Worm (Caenorhabditis elegans) whole organism, L4 larva: Measurements from ENCODE around the gene R05F9.7.
"Not testable (repeated sequence)": the region's sequence is repeated elsewhere in the genome, so short reads cannot be mapped to it uniquely, and the experiment has no call there.

ENCODE experiments used
- D1046.2 ChIP-seq: fragments of 200-800 bp; sonication (Bioruptor generic); IDR thresholded peaks from 2 replicates; pipeline ENCODE4 v1.3.6; 2022; ENCODE audit warnings: missing genetic modification characterization, missing compliant biosample characterization
- F37D6.2 ChIP-seq: sonication (generic microtip); optimal IDR thresholded peaks from 2 replicates; lab custom pipeline; 2016; ENCODE audit warnings: mild to moderate bottlenecking, missing genetic modification characterization, missing compliant biosample characterization
- aha-1 ChIP-seq: fragments of 150-350 bp; peaks from one replicate; lab custom pipeline; 2014; ENCODE audit warnings: missing biosample characterization, missing genetic modification characterization
- arid-1 ChIP-seq: fragments of 200-800 bp; sonication (Bioruptor generic); conservative IDR thresholded peaks from 2 replicates; pipeline ENCODE4 v1.3.6; 2022; ENCODE audit warnings: missing genetic modification reagents, missing genetic modification characterization, missing compliant biosample characterization
- ceh-20 ChIP-seq: fragments of 200-800 bp; sonication (Bioruptor generic); IDR thresholded peaks from 2 replicates; pipeline ENCODE4 v1.3.6; 2022; ENCODE audit warnings: missing genetic modification reagents, missing genetic modification characterization, missing compliant biosample characterization
- ceh-32 ChIP-seq: sonication (generic microtip); optimal IDR thresholded peaks from 2 replicates; lab custom pipeline; 2016; ENCODE audit warnings: mild to moderate bottlenecking, missing genetic modification characterization, missing compliant biosample characterization; ENCODE audit not compliant: poor library complexity
- ces-1 ChIP-seq: fragments of 150-350 bp; sonication (generic microtip); optimal IDR thresholded peaks from 4 replicates; lab custom pipeline; 2014; ENCODE audit warnings: missing biosample characterization, missing genetic modification reagents, missing genetic modification characterization
- daf-12 ChIP-seq: fragments of 150-350 bp; optimal IDR thresholded peaks from 2 replicates; lab custom pipeline; 2014; ENCODE audit warnings: missing biosample characterization, missing genetic modification reagents, missing genetic modification characterization
- daf-19 ChIP-seq: fragments of 200-800 bp; sonication (Bioruptor generic); conservative IDR thresholded peaks from 2 replicates; pipeline ENCODE4 v1.3.6; 2022; ENCODE audit warnings: missing genetic modification characterization, missing compliant biosample characterization
- daf-8 ChIP-seq: fragments of 200-800 bp; sonication (Bioruptor generic); IDR thresholded peaks from 2 replicates; pipeline ENCODE4 v1.3.6; 2022; ENCODE audit warnings: missing genetic modification characterization, missing compliant biosample characterization
- dmd-6 ChIP-seq: fragments of 200-800 bp; sonication (Bioruptor generic); IDR thresholded peaks from 2 replicates; pipeline ENCODE4 v1.3.6; 2022; ENCODE audit warnings: missing genetic modification reagents, missing genetic modification characterization, missing compliant biosample characterization
- dmd-8 ChIP-seq: fragments of 200-800 bp; sonication (Bioruptor generic); IDR thresholded peaks from 2 replicates; pipeline ENCODE4 v1.3.6; 2022; ENCODE audit warnings: missing genetic modification characterization, missing compliant biosample characterization
- dpl-1 ChIP-seq: fragments of 150-350 bp; optimal IDR thresholded peaks from 2 replicates; lab custom pipeline; 2014; ENCODE audit warnings: missing biosample characterization, missing genetic modification reagents, missing genetic modification characterization
- duxl-1 ChIP-seq: sonication (generic microtip); optimal IDR thresholded peaks from 2 replicates; lab custom pipeline; 2016; ENCODE audit warnings: mild to moderate bottlenecking, missing genetic modification characterization, moderate library complexity, missing compliant biosample characterization; ENCODE audit not compliant: poor library complexity
- dve-1 ChIP-seq: sonication (generic microtip); optimal IDR thresholded peaks from 2 replicates; lab custom pipeline; 2017; ENCODE audit warnings: antibody characterized with exemption, mild to moderate bottlenecking, missing genetic modification characterization, missing compliant biosample characterization; ENCODE audit not compliant: insufficient read depth
- fos-1 ChIP-seq: fragments of 150-350 bp; optimal IDR thresholded peaks from 2 replicates; lab custom pipeline; 2014; ENCODE audit warnings: missing biosample characterization, missing genetic modification characterization
- gei-8 ChIP-seq: fragments of 200-800 bp; sonication (Bioruptor generic); optimal IDR thresholded peaks from 2 replicates; lab custom pipeline; 2018; ENCODE audit warnings: mild to moderate bottlenecking, missing genetic modification characterization, missing compliant biosample characterization
- hmg-1.1 ChIP-seq: fragments of 200-800 bp; sonication (Bioruptor generic); IDR thresholded peaks from 2 replicates; pipeline ENCODE4 v1.3.6; 2022; ENCODE audit warnings: missing genetic modification reagents, missing genetic modification characterization, missing compliant biosample characterization
- lin-13 ChIP-seq: fragments of 150-350 bp; optimal IDR thresholded peaks from 2 replicates; lab custom pipeline; 2014; ENCODE audit warnings: missing biosample characterization, missing genetic modification reagents, missing genetic modification characterization
- lin-29 ChIP-seq: fragments of 200-800 bp; sonication (Bioruptor generic); IDR thresholded peaks from 2 replicates; pipeline ENCODE4 v1.3.6; 2022; ENCODE audit warnings: missing genetic modification reagents, missing genetic modification characterization, missing compliant biosample characterization
- lin-38 ChIP-seq: fragments of 200-800 bp; sonication (Bioruptor generic); IDR thresholded peaks from 2 replicates; pipeline ENCODE4 v1.3.6; 2022; ENCODE audit warnings: missing genetic modification reagents, missing genetic modification characterization, missing compliant biosample characterization
- madf-5 ChIP-seq, 2 experiments: fragments of 200-800 bp; sonication (Bioruptor generic); IDR thresholded peaks; 2 replicates each; pipeline ENCODE4 v1.3.6; 2022; ENCODE audit warnings: missing compliant biosample characterization in 2 of 2, missing genetic modification characterization in 2 of 2
- madf-9 ChIP-seq: fragments of 200-800 bp; sonication (Bioruptor generic); conservative IDR thresholded peaks from 2 replicates; pipeline ENCODE4 v1.3.6; 2022; ENCODE audit warnings: missing genetic modification reagents, missing genetic modification characterization, missing compliant biosample characterization
- mxl-2 ChIP-seq: fragments of 200-800 bp; sonication (Bioruptor generic); conservative IDR thresholded peaks from 2 replicates; pipeline ENCODE4 v1.3.6; 2022; ENCODE audit warnings: missing genetic modification reagents, missing genetic modification characterization, missing compliant biosample characterization
- nhr-11 ChIP-seq: fragments of 150-350 bp; optimal IDR thresholded peaks from 2 replicates; lab custom pipeline; 2014; ENCODE audit warnings: missing biosample characterization, missing genetic modification characterization
- nhr-237 ChIP-seq: sonication (generic microtip); optimal IDR thresholded peaks from 2 replicates; lab custom pipeline; 2017; ENCODE audit warnings: missing biosample characterization, missing genetic modification characterization
- nhr-28 ChIP-seq: fragments of 150-350 bp; optimal IDR thresholded peaks from 2 replicates; lab custom pipeline; 2014; ENCODE audit warnings: missing biosample characterization, missing genetic modification characterization
- nhr-76 ChIP-seq: fragments of 150-350 bp; optimal IDR thresholded peaks from 2 replicates; lab custom pipeline; 2014; ENCODE audit warnings: missing biosample characterization, missing genetic modification characterization
- nhr-77 ChIP-seq: fragments of 150-350 bp; optimal IDR thresholded peaks from 2 replicates; lab custom pipeline; 2014; ENCODE audit warnings: missing biosample characterization, missing genetic modification characterization
- pqm-1 ChIP-seq: sonication (generic microtip); optimal IDR thresholded peaks from 2 replicates; lab custom pipeline; 2017; ENCODE audit warnings: missing biosample characterization, missing genetic modification characterization
- saeg-2 ChIP-seq: fragments of 200-800 bp; sonication (Bioruptor generic); IDR thresholded peaks from 2 replicates; pipeline ENCODE4 v1.3.6; 2022; ENCODE audit warnings: missing genetic modification reagents, missing genetic modification characterization, missing compliant biosample characterization
- snpc-1.2 ChIP-seq: fragments of 200-800 bp; sonication (Bioruptor generic); IDR thresholded peaks from 2 replicates; pipeline ENCODE4 v1.3.6; 2022; ENCODE audit warnings: missing genetic modification reagents, missing genetic modification characterization, missing compliant biosample characterization
- spr-1 ChIP-seq: sonication (generic microtip); optimal IDR thresholded peaks from 2 replicates; lab custom pipeline; 2016; ENCODE audit warnings: mild to moderate bottlenecking, missing genetic modification characterization, missing compliant biosample characterization
- spr-3 ChIP-seq: fragments of 200-800 bp; sonication (Bioruptor generic); optimal IDR thresholded peaks from 2 replicates; lab custom pipeline; 2018; ENCODE audit warnings: mild to moderate bottlenecking, missing genetic modification characterization, missing compliant biosample characterization
- tag-97 ChIP-seq: fragments of 200-800 bp; sonication (Bioruptor generic); IDR thresholded peaks from 2 replicates; pipeline ENCODE4 v1.3.6; 2022; ENCODE audit warnings: missing genetic modification characterization, missing compliant biosample characterization
- unc-39 ChIP-seq: sonication (generic microtip); optimal IDR thresholded peaks from 2 replicates; lab custom pipeline; 2017; ENCODE audit warnings: missing biosample characterization, missing genetic modification characterization
- unc-62 ChIP-seq, 3 experiments: fragments of 150-350 bp in 1 of 3; sonication (generic microtip); optimal IDR thresholded peaks in 2 of 3; peaks in 1 of 3; 1 replicate in 1 of 3; 2 replicates in 2 of 3; lab custom pipeline; 2014 to 2017; ENCODE audit warnings: missing biosample characterization in 3 of 3, missing genetic modification characterization in 3 of 3, missing genetic modification reagents in 3 of 3, missing genotype in 1 of 3
- zfp-3 ChIP-seq: fragments of 200-800 bp; sonication (Bioruptor generic); conservative IDR thresholded peaks from 2 replicates; pipeline ENCODE4 v1.3.6; 2022; ENCODE audit warnings: missing genetic modification reagents, missing genetic modification characterization, missing compliant biosample characterization

R05F9.7 gene

DNA sequence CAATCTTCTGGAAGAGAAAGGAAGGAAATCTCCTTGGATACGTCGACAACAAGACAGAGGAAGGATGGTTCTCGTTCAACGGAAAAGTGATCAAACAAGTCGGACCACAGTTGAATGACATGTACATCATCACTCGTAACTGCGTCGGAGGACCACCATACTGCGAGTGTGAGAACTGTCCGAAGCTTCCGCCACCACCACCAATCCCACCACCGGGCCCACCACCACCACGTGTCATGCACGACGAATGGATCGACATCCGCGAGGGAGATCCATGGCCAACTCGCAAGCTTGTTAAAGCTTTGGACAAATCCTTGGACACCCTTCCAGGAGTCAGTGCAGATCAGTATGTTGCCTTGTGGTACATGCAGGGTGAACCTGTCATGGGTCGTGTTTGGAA, 45.2 kb downstream of the R05F9.7 start:
- TF ChIP-seq dmd-6 (GFP tag; lab: Robert Waterston, UW) (no peak), unc-62 (GFP tag; optimal IDR thresholded peaks at IDR 0.05 in 1 of 2; lab: Kevin White, UChicago) (peak in 1 of 2 experiments; percentile 91), unc-62 (tag; optimal IDR thresholded peaks at IDR 0.05; lab: Kevin White, UChicago) (no peak)

DNA sequence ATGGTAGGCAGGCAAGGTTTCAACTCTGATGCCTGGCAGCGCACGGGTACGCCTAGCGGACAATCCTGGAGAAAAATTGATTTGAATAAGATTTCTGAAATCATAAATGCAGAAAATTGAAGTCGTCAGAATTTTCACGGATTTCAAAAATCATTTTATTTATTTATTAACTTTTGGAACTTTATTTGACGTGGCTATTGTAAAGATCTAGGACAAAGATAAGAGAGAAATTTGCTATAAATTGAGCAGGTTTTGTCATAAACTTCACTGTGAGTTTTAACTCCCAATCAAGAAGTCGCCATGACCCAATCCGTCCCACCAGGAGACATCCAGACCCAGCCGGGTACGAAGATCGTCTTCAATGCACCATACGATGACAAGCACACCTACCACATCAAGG, 46.7 kb downstream of the R05F9.7 start, which contains the start of gene msp-152:
TSS of gene msp-152 (plus strand) at position 301 of the 400 bp plus-strand sequence.
- not testable (repeated sequence) for TF ChIP-seq spr-3 (GFP tag; lab: Kevin White, UChicago); F37D6.2; daf-8 (GFP tag; lab: Robert Waterston, UW)

DNA sequence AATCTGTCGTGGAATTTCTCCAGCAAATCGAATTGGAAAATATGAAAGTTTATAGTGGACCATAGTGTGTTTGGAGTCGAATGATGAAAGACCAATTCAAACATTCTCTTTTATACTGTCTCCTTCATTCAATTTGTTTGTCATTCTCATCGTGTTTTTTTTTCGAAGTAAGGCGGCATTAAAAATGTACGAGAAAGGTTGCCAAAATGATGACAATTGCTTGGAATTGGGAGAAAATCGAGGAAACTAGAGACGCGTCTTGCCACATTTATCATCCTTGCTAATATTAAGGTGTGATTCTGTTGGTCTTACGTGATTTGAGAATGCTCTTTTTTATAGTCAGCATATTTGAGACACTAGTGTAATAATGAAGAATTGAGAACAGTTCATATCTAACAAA, 48.9 kb downstream of the R05F9.7 start, which contains the start of gene gst-30:
TSS of gene gst-30 (minus strand) at position 101 of the 400 bp plus-strand sequence.
- TF ChIP-seq mxl-2 (GFP tag; lab: Robert Waterston, UW) (no peak), snpc-1.2 (GFP tag; lab: Robert Waterston, UW) (no peak), lin-13 (no peak), dpl-1 (no peak), tag-97 (GFP tag; lab: Robert Waterston, UW) (no peak), gei-8 (no peak), unc-62 (GFP tag; optimal IDR thresholded peaks at IDR 0.05 in 1 of 2; lab: Kevin White, UChicago) (no peak), unc-62 (tag; optimal IDR thresholded peaks at IDR 0.05; lab: Kevin White, UChicago) (no peak), arid-1 (GFP tag; lab: Robert Waterston, UW) (no peak), ces-1 (GFP tag; lab: Kevin White, UChicago) (no peak), saeg-2 (GFP tag; lab: Robert Waterston, UW) (no peak), unc-39 (tag; lab: Kevin White, UChicago) (no peak), madf-9 (GFP tag; lab: Robert Waterston, UW) (no peak), nhr-77 (tag; lab: Kevin White, UChicago) (no peak), nhr-28 (no peak), ceh-20 (no peak), ceh-32 (tag; lab: Kevin White, UChicago) (no peak), spr-1 (tag; lab: Kevin White, UChicago) (no peak)

DNA sequence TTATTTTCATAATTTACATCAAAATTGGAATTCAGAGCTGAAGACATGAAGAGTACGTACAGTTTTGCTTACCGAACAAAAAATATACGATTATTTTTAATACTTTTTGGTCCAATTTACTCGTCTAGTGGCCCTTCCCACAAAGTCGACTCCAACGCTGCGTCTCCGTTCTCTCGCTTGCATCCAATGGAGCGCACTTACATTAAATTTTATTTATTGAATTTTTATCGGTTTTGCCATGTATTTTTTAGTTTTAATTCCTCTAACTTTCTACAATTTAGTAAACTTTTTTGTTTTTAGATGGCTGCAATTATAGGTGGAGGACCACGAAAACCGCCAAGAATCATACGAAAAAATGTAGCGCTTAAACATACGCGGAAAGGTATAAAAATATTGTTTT, 49.4 kb downstream of the R05F9.7 start, which contains the start of gene ZK546.5:
TSS of gene ZK546.5 (plus strand) at position 301 of the 400 bp plus-strand sequence.
- no peak for TF ChIP-seq duxl-1
- TF ChIP-seq hmg-1.1 (GFP tag; lab: Robert Waterston, UW) = no peak
- no peak for TF ChIP-seq nhr-11
- no peak for TF ChIP-seq tag-97 (GFP tag; lab: Robert Waterston, UW)
- TF ChIP-seq dmd-8 = no peak
- TF ChIP-seq ces-1 (GFP tag; lab: Kevin White, UChicago) = no peak
- TF ChIP-seq aha-1 (tag; lab: Kevin White, UChicago) = peak; percentile 24
- TF ChIP-seq lin-38 (GFP tag; lab: Robert Waterston, UW) = peak; percentile 60
- no peak for TF ChIP-seq lin-13
- TF ChIP-seq zfp-3 = no peak
- TF ChIP-seq nhr-237 (tag; lab: Kevin White, UChicago) = no peak
- no peak for TF ChIP-seq unc-62 (GFP tag; optimal IDR thresholded peaks at IDR 0.05 in 1 of 2; lab: Kevin White, UChicago)
- TF ChIP-seq unc-62 (tag; optimal IDR thresholded peaks at IDR 0.05; lab: Kevin White, UChicago) = no peak
- TF ChIP-seq mxl-2 (GFP tag; lab: Robert Waterston, UW) = no peak
- TF ChIP-seq unc-39 (tag; lab: Kevin White, UChicago) = no peak
- no peak for TF ChIP-seq ceh-20
- TF ChIP-seq, all 104 proteins: peak for 2

DNA sequence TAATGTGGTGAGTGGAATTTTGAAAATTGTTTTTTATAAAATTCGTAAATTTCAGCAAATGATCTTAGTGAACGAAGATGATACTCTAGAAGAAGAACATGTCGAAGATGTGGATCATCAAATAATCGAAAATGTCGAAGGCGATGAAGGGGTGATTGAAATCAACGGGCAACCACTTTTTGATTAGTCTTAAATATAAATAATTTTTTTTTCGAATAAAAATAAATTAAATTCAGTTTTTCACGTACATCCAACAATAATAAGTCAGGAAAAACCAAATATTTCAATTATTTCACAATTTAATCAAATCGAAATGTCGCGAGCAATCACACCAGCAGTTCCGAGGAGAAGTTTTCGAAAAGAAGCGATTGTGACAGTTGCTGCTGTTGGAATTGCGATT, 51.7 kb downstream of the R05F9.7 start, which contains the start of gene ZK546.4:
TSS of gene ZK546.4 (plus strand) at position 301 of the 400 bp plus-strand sequence.
- no peak for TF ChIP-seq daf-8 (GFP tag; lab: Robert Waterston, UW)
- TF ChIP-seq madf-5 (GFP tag; IDR thresholded peaks at IDR 0.05; lab: Robert Waterston, UW) = no peak
- TF ChIP-seq dve-1 (tag; lab: Kevin White, UChicago) = no peak
- no peak for TF ChIP-seq lin-29
- TF ChIP-seq arid-1 (GFP tag; lab: Robert Waterston, UW) = no peak
- TF ChIP-seq hmg-1.1 (GFP tag; lab: Robert Waterston, UW) = no peak
- no peak for TF ChIP-seq fos-1 (tag; lab: Kevin White, UChicago)
- TF ChIP-seq pqm-1 (tag; lab: Kevin White, UChicago) = no peak
- no peak for TF ChIP-seq daf-12 (tag; lab: Kevin White, UChicago)
- no peak for TF ChIP-seq nhr-76 (tag; lab: Kevin White, UChicago)
- TF ChIP-seq dpl-1 = no peak
- TF ChIP-seq daf-19 (GFP tag; lab: Robert Waterston, UW) = no peak
- no peak for TF ChIP-seq D1046.2 (GFP tag; lab: Robert Waterston, UW)
